Fruit fly (Drosophila melanogaster) whole organism, wandering third instar larva: ENCODE measurements around the gene CG9098.
A peak's percentile ranks its signal among the peaks of the same experiment; 100 is the strongest.

ENCODE experiments used
- Abd-B ChIP-seq: fragments of >200 bp; optimal IDR thresholded peaks from 2 replicates; lab custom pipeline; 2017; ENCODE audit warnings: missing biosample characterization, missing genetic modification characterization
- CG9705 ChIP-seq: fragments of 200-800 bp; sonication (Bioruptor generic); optimal IDR thresholded peaks from 2 replicates; lab custom pipeline; 2018; ENCODE audit warnings: missing biosample characterization, mild to moderate bottlenecking, missing genetic modification characterization
- CrebA ChIP-seq: fragments of 200-800 bp; sonication (Bioruptor generic); optimal IDR thresholded peaks from 2 replicates; lab custom pipeline; 2016; ENCODE audit warnings: missing biosample characterization, mild to moderate bottlenecking, missing genetic modification characterization, borderline replicate concordance
- Dfd ChIP-seq: fragments of >200 bp; optimal IDR thresholded peaks from 2 replicates; lab custom pipeline; 2017; ENCODE audit warnings: missing biosample characterization, missing genetic modification characterization
- Dif ChIP-seq: fragments of 200-275, 200-300 bp; sonication (Bioruptor generic); optimal IDR thresholded peaks from 2 replicates; lab custom pipeline; 2018; ENCODE audit warnings: missing biosample characterization, missing genetic modification characterization; ENCODE audit not compliant: partially characterized antibody
- GATAd ChIP-seq: sonication (Bioruptor generic); optimal IDR thresholded peaks from 2 replicates; lab custom pipeline; 2016; ENCODE audit warnings: missing biosample characterization, missing genetic modification characterization
- HLH106 ChIP-seq: fragments of 200-800 bp; optimal IDR thresholded peaks from 3 replicates; lab custom pipeline; 2019; ENCODE audit warnings: missing biosample characterization, mild to moderate bottlenecking, missing genetic modification characterization, moderate library complexity
- Hr78 ChIP-seq: fragments of >200 bp; optimal IDR thresholded peaks from 2 replicates; lab custom pipeline; 2017; ENCODE audit warnings: missing biosample characterization, missing genetic modification characterization
- Hr83 ChIP-seq: fragments of 200-300 bp; sonication (Bioruptor generic); optimal IDR thresholded peaks from 2 replicates; lab custom pipeline; 2016; ENCODE audit warnings: missing biosample characterization, mild to moderate bottlenecking, missing genetic modification characterization, moderate library complexity; ENCODE audit not compliant: poor library complexity, severe bottlenecking
- Jra ChIP-seq: sonication (Bioruptor generic); optimal IDR thresholded peaks from 2 replicates; lab custom pipeline; 2016; ENCODE audit warnings: missing biosample characterization, missing genetic modification characterization
- Mio ChIP-seq: sonication (Bioruptor generic); optimal IDR thresholded peaks from 2 replicates; lab custom pipeline; 2016; ENCODE audit warnings: missing biosample characterization, missing genetic modification characterization
- Myc ChIP-seq: fragments of >200 bp; optimal IDR thresholded peaks from 2 replicates; lab custom pipeline; 2017
- N ChIP-seq: fragments of >200 bp; optimal IDR thresholded peaks from 2 replicates; lab custom pipeline; 2018; ENCODE audit warnings: missing biosample characterization, missing external identifiers, missing genetic modification characterization
- OdsH ChIP-seq: fragments of 200-800 bp; sonication (Bioruptor generic); optimal IDR thresholded peaks from 2 replicates; lab custom pipeline; 2016; ENCODE audit warnings: missing biosample characterization, mild to moderate bottlenecking, missing genetic modification characterization
- Rel ChIP-seq, 2 experiments: fragments of 200-800 bp; sonication (Bioruptor generic) in 1 of 2; optimal IDR thresholded peaks; 2 replicates in 1 of 2; 3 replicates in 1 of 2; lab custom pipeline; 2016 to 2019; ENCODE audit warnings: mild to moderate bottlenecking in 2 of 2, missing biosample characterization in 2 of 2, missing genetic modification characterization in 2 of 2, moderate library complexity in 1 of 2
- Sp1 ChIP-seq: fragments of 200-800 bp; sonication (Bioruptor generic); optimal IDR thresholded peaks from 3 replicates; lab custom pipeline; 2019; ENCODE audit warnings: missing biosample characterization, mild to moderate bottlenecking, missing genetic modification characterization, moderate library complexity
- Vsx2 ChIP-seq: fragments of 200-300, 225-300 bp; sonication (Bioruptor generic); optimal IDR thresholded peaks from 2 replicates; lab custom pipeline; 2018; ENCODE audit warnings: missing biosample characterization, missing genetic modification characterization; ENCODE audit not compliant: partially characterized antibody
- br ChIP-seq: fragments of 200-800 bp; sonication (Bioruptor generic); optimal IDR thresholded peaks from 2 replicates; lab custom pipeline; 2016; ENCODE audit warnings: missing biosample characterization, missing genetic modification characterization
- brk ChIP-seq: fragments of 200-800 bp; sonication (Bioruptor generic); optimal IDR thresholded peaks from 2 replicates; lab custom pipeline; 2016; ENCODE audit warnings: missing biosample characterization, mild to moderate bottlenecking, missing genetic modification characterization
- dl ChIP-seq, 2 experiments: fragments of 175-275, 200-275 bp in 1 of 2; fragments of 200-275 bp in 1 of 2; sonication (Bioruptor generic); optimal IDR thresholded peaks; lab custom pipeline; 2018; ENCODE audit warnings: mild to moderate bottlenecking in 2 of 2, missing biosample characterization in 2 of 2, missing genetic modification characterization in 2 of 2, moderate library complexity in 2 of 2; ENCODE audit not compliant: partially characterized antibody in 2 of 2, insufficient read depth in 1 of 2
- dmrt93B ChIP-seq: fragments of 200-800 bp; sonication (Bioruptor generic); optimal IDR thresholded peaks from 2 replicates; lab custom pipeline; 2018; ENCODE audit warnings: missing biosample characterization, mild to moderate bottlenecking, missing genetic modification characterization
- ey ChIP-seq: fragments of 200-800 bp; sonication (Bioruptor generic); optimal IDR thresholded peaks from 2 replicates; lab custom pipeline; 2016; ENCODE audit warnings: missing biosample characterization, missing genetic modification characterization
- foxo ChIP-seq, 2 experiments: fragments of 200-800 bp; sonication (Bioruptor generic); optimal IDR thresholded peaks; 2 replicates in 1 of 2; 3 replicates in 1 of 2; lab custom pipeline; 2016 to 2017; ENCODE audit warnings: missing biosample characterization in 2 of 2, missing genetic modification characterization in 2 of 2
- h ChIP-seq: fragments of 200-800 bp; sonication (Bioruptor generic); optimal IDR thresholded peaks from 3 replicates; lab custom pipeline; 2016; ENCODE audit warnings: missing biosample characterization, mild to moderate bottlenecking, missing genetic modification characterization
- jim ChIP-seq: fragments of 175-275, 200-325 bp; sonication (Bioruptor generic); optimal IDR thresholded peaks from 2 replicates; lab custom pipeline; 2016; ENCODE audit warnings: missing biosample characterization, mild to moderate bottlenecking, missing genetic modification characterization
- pan ChIP-seq: fragments of >200 bp; optimal IDR thresholded peaks from 2 replicates; lab custom pipeline; 2017
- psq ChIP-seq: fragments of 200-800 bp; sonication (Bioruptor generic); optimal IDR thresholded peaks from 3 replicates; lab custom pipeline; 2017; ENCODE audit warnings: missing biosample characterization, mild to moderate bottlenecking, missing genetic modification characterization, moderate library complexity
- rgr ChIP-seq: fragments of 200-800 bp; sonication (Bioruptor generic); optimal IDR thresholded peaks from 3 replicates; lab custom pipeline; 2016; ENCODE audit warnings: missing biosample characterization, mild to moderate bottlenecking, missing genetic modification characterization
- sage ChIP-seq: fragments of 200-800 bp; sonication (Bioruptor generic); optimal IDR thresholded peaks from 2 replicates; lab custom pipeline; 2016; ENCODE audit warnings: missing biosample characterization, mild to moderate bottlenecking, missing genetic modification characterization
- sv ChIP-seq: fragments of 200-800 bp; sonication (Bioruptor generic); optimal IDR thresholded peaks from 3 replicates; lab custom pipeline; 2016; ENCODE audit warnings: missing biosample characterization, missing genetic modification characterization
- tai ChIP-seq: sonication (Bioruptor generic); optimal IDR thresholded peaks from 2 replicates; lab custom pipeline; 2016; ENCODE audit warnings: missing biosample characterization, missing genetic modification characterization
- usp ChIP-seq: fragments of >200 bp; optimal IDR thresholded peaks from 2 replicates; lab custom pipeline; 2017; ENCODE audit warnings: missing biosample characterization, missing genetic modification characterization
- woc ChIP-seq: sonication (Bioruptor generic); optimal IDR thresholded peaks from 2 replicates; lab custom pipeline; 2016; ENCODE audit warnings: missing biosample characterization, mild to moderate bottlenecking, missing genetic modification characterization

The CG9098 gene

DNA sequence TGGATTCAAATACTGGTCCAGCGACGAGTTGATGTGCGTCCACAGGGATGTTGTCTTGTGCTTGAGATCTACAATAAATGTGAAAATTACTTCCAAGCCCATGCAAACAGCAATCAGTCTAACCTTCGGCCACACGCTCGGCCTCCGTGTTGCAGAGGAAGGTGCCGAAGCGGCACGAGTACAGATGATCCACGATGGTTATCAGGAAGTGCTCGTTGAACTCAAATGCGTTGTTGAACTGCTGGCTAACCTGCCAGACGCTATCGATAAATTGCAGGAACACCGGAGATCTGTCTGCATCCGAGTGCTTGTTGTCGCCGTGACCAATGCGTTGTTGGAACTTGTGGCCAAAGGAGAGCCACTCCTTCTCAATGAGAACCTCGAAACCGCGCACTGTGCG, 23.0 kb upstream of the CG9098 start:
- no peak for TF ChIP-seq usp
- TF ChIP-seq foxo (GFP tag; optimal IDR thresholded peaks at IDR 0.05; lab: Kevin White, UChicago): no peak
- TF ChIP-seq Jra: no peak

DNA sequence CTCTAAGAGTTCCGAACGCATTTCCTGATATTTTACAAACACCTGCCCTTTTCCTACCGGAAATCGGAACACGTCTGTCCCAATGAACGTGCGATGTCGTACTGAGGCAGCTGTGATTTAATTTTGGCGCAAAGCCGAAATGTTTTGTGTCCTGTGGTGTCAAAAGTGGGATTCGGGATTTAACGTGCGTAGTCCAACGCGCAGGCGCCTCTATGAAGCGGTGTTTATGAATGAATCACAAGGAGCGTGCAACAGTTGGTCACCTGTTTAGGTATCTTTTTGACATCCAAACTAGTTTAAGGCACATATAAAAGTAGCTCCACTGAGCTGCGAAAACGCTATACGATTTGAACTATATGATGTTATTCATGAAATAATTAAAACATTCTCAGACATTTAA, 22.2 kb upstream of the CG9098 start, which contains the start of gene CG9109:
Gene CG9109 (minus strand): TSS at position 80 of the 400 bp plus-strand sequence.
- TF ChIP-seq sv (GFP tag; lab: Kevin White, UChicago) (no peak), Mio (GFP tag; lab: Kevin White, UChicago) (no peak), brk (GFP tag; lab: Kevin White, UChicago) (no peak), Abd-B (no peak), CG9705 (GFP tag; lab: Kevin White, UChicago) (no peak), OdsH (GFP tag; lab: Kevin White, UChicago) (no peak), rgr (no peak), CrebA (GFP tag; lab: Kevin White, UChicago) (no peak), woc (GFP tag; lab: Kevin White, UChicago) (no peak), N (GFP tag; lab: Kevin White, UChicago) (no peak), tai (GFP tag; lab: Kevin White, UChicago) (no peak), foxo (GFP tag; optimal IDR thresholded peaks at IDR 0.05; lab: Kevin White, UChicago) (no peak)

- peak; percentile 20 for TF ChIP-seq h
- TF ChIP-seq Vsx2 (GFP tag; lab: Kevin White, UChicago): no peak
- TF ChIP-seq HLH106 (tag; lab: Kevin White, UChicago): peak; percentile 37
Observed at dm6 chr2L:6031838-6032237, 19.7 kb upstream of the CG9098 start.

DNA sequence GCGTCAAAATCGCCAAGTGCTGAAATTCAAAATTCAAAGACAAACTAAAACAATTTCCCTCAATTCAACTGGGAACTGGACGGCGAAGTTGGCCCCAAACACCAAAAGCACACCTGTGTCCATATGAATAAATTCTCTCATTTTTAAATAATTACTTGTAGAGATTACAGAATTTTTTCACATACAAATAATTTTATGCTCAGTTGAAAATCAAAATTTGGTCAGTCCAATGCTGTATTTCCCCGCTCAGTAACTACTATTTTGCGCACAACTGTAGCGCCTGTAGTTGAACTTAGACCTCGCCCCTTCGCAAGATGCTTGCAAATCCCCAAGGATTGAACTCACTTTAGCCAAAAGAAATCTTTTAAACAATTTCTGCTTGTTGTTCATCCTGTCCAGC, 16.6 kb upstream of the CG9098 start:
- TF ChIP-seq foxo (GFP tag; optimal IDR thresholded peaks at IDR 0.05; lab: Kevin White, UChicago) (no peak), dl (GFP tag; optimal IDR thresholded peaks at IDR 0.05; lab: Kevin White, UChicago; ENCODE audit: insufficient read depth in 1 of 2, partially characterized antibody in 2 of 2) (no peak), Hr78 (GFP tag; lab: Kevin White, UChicago) (no peak), Abd-B (no peak), rgr (no peak), GATAd (GFP tag; lab: Kevin White, UChicago) (no peak), N (GFP tag; lab: Kevin White, UChicago) (no peak), tai (GFP tag; lab: Kevin White, UChicago) (no peak), dmrt93B (no peak), Vsx2 (GFP tag; lab: Kevin White, UChicago) (no peak), sv (GFP tag; lab: Kevin White, UChicago) (no peak), brk (GFP tag; lab: Kevin White, UChicago) (no peak), woc (GFP tag; lab: Kevin White, UChicago) (no peak), usp (no peak), Hr83 (GFP tag; lab: Kevin White, UChicago) (no peak), jim (GFP tag; lab: Kevin White, UChicago) (no peak), pan (lab: Kevin White, UChicago) (no peak), Dif (GFP tag; lab: Kevin White, UChicago) (no peak), Mio (GFP tag; lab: Kevin White, UChicago) (no peak)

DNA sequence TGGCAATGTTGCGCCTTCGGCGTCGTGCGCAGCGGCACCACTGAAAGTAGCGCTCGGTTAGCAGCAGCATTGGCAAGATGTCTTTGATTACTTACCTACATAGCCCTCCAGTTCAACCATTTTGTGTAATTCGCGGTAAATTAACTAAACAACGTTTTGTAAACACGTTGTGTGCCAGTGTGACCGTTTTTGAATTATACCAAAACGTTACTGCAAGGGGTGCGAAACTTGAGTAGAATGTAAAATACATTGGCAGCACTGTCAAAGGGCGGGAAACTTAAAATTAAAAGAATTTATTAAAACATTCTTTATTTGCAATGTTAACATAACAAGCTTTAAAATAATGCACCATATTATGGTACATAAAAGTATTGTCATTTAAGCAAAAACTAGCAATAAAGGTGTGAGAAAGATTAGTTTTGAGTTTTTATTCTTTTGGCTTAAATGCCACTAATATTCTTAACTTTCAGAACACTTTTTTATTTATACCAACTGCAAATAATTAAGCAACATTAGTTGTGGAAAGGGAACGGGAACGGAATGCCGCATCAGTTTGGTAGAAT, 12.3 kb upstream of the CG9098 start, which contains the start of gene CG9107:
Gene CG9107 (minus strand): TSS at position 195 of the 563 bp plus-strand sequence.
- no peak for TF ChIP-seq usp
- TF ChIP-seq Myc (lab: Kevin White, UChicago): peak; percentile 50
- no peak for TF ChIP-seq rgr

DNA sequence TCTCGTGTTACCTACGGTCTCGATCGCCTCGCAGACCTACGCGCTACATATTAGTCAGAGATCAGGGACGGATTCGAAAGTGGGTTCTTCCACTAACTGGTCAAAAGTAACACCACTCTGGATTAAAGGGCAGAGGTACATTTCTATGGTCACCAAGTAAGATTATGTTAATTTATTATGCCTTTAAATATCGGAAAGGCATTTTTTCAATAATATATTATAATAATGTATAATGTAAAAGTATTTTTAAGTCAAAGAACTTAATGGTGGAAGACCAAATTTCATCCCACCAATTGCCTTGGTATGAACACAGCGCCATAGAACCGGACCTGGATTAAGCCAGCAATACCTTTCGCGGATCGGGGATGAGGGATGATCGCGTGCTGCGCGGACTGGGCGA, 10.7 kb upstream of the CG9098 start:
- TF ChIP-seq Rel (GFP tag; optimal IDR thresholded peaks at IDR 0.05; lab: Kevin White, UChicago) (no peak), Rel (tag; optimal IDR thresholded peaks at IDR 0.05; lab: Kevin White, UChicago) (no peak), Myc (lab: Kevin White, UChicago) (no peak), br (GFP tag; lab: Kevin White, UChicago) (no peak), GATAd (GFP tag; lab: Kevin White, UChicago) (no peak), Abd-B (no peak), HLH106 (tag; lab: Kevin White, UChicago) (peak; percentile 81), Hr78 (GFP tag; lab: Kevin White, UChicago) (no peak), tai (GFP tag; lab: Kevin White, UChicago) (no peak), Hr83 (GFP tag; lab: Kevin White, UChicago) (no peak), ey (GFP tag; lab: Kevin White, UChicago) (peak; percentile 10), CG9705 (GFP tag; lab: Kevin White, UChicago) (peak; percentile 63), sage (peak; percentile 15), woc (GFP tag; lab: Kevin White, UChicago) (no peak), psq (GFP tag; lab: Kevin White, UChicago) (peak; percentile 58), Dif (GFP tag; lab: Kevin White, UChicago) (no peak), Mio (GFP tag; lab: Kevin White, UChicago) (no peak), sv (GFP tag; lab: Kevin White, UChicago) (no peak), Jra (no peak), foxo (GFP tag; optimal IDR thresholded peaks at IDR 0.05; lab: Kevin White, UChicago) (peak in 1 of 2 experiments; percentile 83), Sp1 (GFP tag; lab: Kevin White, UChicago) (peak; percentile 55), Vsx2 (GFP tag; lab: Kevin White, UChicago) (no peak), rgr (peak; percentile 57), usp (no peak), Dfd (GFP tag; lab: Kevin White, UChicago) (no peak), dmrt93B (peak; percentile 73), brk (GFP tag; lab: Kevin White, UChicago) (no peak), N (GFP tag; lab: Kevin White, UChicago) (no peak), pan (lab: Kevin White, UChicago) (no peak), CrebA (GFP tag; lab: Kevin White, UChicago) (no peak)
